Worm (Caenorhabditis elegans) whole organism, young adult: ENCODE results near the gene cyn-10.
A peak's percentile ranks its signal among the peaks of the same experiment; 100 is the strongest.

Experiments used
- B0019.2 ChIP-seq: fragments of 200-800 bp; sonication (Bioruptor generic); conservative IDR thresholded peaks from 2 replicates; pipeline ENCODE4 v1.3.6; 2022; ENCODE audit warnings: missing genetic modification reagents, missing genetic modification characterization, missing compliant biosample characterization
- C17E4.6 ChIP-seq: fragments of 200-800 bp; sonication (Bioruptor generic); IDR thresholded peaks from 2 replicates; pipeline ENCODE4 v1.3.6; 2022; ENCODE audit warnings: missing genetic modification reagents, missing genetic modification characterization, missing compliant biosample characterization
- F33H1.4 ChIP-seq: fragments of 200-800 bp; sonication (Bioruptor generic); IDR thresholded peaks from 2 replicates; pipeline ENCODE4 v1.3.6; 2022; ENCODE audit warnings: missing genetic modification reagents, missing genetic modification characterization, missing compliant biosample characterization
- F37B4.10 ChIP-seq: fragments of 200-800 bp; sonication (Bioruptor generic); IDR thresholded peaks from 2 replicates; pipeline ENCODE4 v1.3.6; 2022; ENCODE audit warnings: missing genetic modification characterization, missing compliant biosample characterization
- F39B2.1 ChIP-seq: fragments of 200-800 bp; sonication (Bioruptor generic); IDR thresholded peaks from 2 replicates; pipeline ENCODE4 v1.3.6; 2022; ENCODE audit warnings: missing genetic modification reagents, missing genetic modification characterization, missing compliant biosample characterization
- F49E8.2 ChIP-seq: sonication (generic microtip); optimal IDR thresholded peaks from 3 replicates; lab custom pipeline; 2017; ENCODE audit warnings: missing genetic modification characterization, mild to moderate bottlenecking, missing compliant biosample characterization, antibody characterized with exemption, moderate library complexity; ENCODE audit not compliant: insufficient read depth
- Y53G8AR.9 ChIP-seq: fragments of 200-800 bp; sonication (Bioruptor generic); conservative IDR thresholded peaks from 2 replicates; pipeline ENCODE4 v1.3.6; 2022; ENCODE audit warnings: missing genetic modification reagents, missing genetic modification characterization, missing compliant biosample characterization
- Y67H2A.10 ChIP-seq: fragments of 200-800 bp; sonication (Bioruptor generic); conservative IDR thresholded peaks from 2 replicates; pipeline ENCODE4 v1.3.6; 2022; ENCODE audit warnings: missing genetic modification reagents, missing genetic modification characterization, missing compliant biosample characterization
- attf-5 ChIP-seq: fragments of 200-800 bp; sonication (Bioruptor generic); optimal IDR thresholded peaks from 2 replicates; lab custom pipeline; 2018; ENCODE audit warnings: mild to moderate bottlenecking, missing genetic modification characterization, missing compliant biosample characterization
- cebp-2 ChIP-seq: fragments of 200-800 bp; sonication (Bioruptor generic); IDR thresholded peaks from 2 replicates; pipeline ENCODE4 v1.3.6; 2022; ENCODE audit warnings: missing genetic modification characterization, missing compliant biosample characterization
- ceh-100 ChIP-seq: fragments of 200-800 bp; sonication (Bioruptor generic); IDR thresholded peaks from 2 replicates; pipeline ENCODE4 v1.3.6; 2022; ENCODE audit warnings: missing genetic modification reagents, missing genetic modification characterization, missing compliant biosample characterization
- ceh-79 ChIP-seq: sonication (generic microtip); optimal IDR thresholded peaks from 2 replicates; lab custom pipeline; 2017; ENCODE audit warnings: mild to moderate bottlenecking, missing genetic modification characterization, missing compliant biosample characterization
- die-1 ChIP-seq: sonication (generic microtip); optimal IDR thresholded peaks from 2 replicates; lab custom pipeline; 2016; ENCODE audit warnings: missing genotype, mild to moderate bottlenecking, missing genetic modification characterization, missing compliant biosample characterization
- dpff-1 ChIP-seq: sonication (generic microtip); optimal IDR thresholded peaks from 2 replicates; lab custom pipeline; 2017; ENCODE audit warnings: mild to moderate bottlenecking, missing genetic modification characterization, missing compliant biosample characterization
- dpl-1 ChIP-seq: fragments of 150-350 bp; optimal IDR thresholded peaks from 2 replicates; lab custom pipeline; 2014; ENCODE audit warnings: missing biosample characterization, missing genetic modification reagents, missing genetic modification characterization
- egrh-3 ChIP-seq: fragments of 200-800 bp; sonication (Bioruptor generic); IDR thresholded peaks from 2 replicates; pipeline ENCODE4 v1.3.6; 2022; ENCODE audit warnings: missing genetic modification reagents, missing genetic modification characterization, missing compliant biosample characterization
- him-1 ChIP-seq: sonication (generic microtip); optimal IDR thresholded peaks from 2 replicates; lab custom pipeline; 2016; ENCODE audit warnings: missing genotype, missing genetic modification reagents, missing genetic modification characterization, missing compliant biosample characterization
- hsf-1 ChIP-seq: fragments of 200-800 bp; sonication (Bioruptor generic); IDR thresholded peaks from 2 replicates; pipeline ENCODE4 v1.3.6; 2022; ENCODE audit warnings: missing genetic modification reagents, missing genetic modification characterization, missing compliant biosample characterization
- lag-1 ChIP-seq: fragments of 200-800 bp; sonication (Bioruptor generic); IDR thresholded peaks from 2 replicates; pipeline ENCODE4 v1.3.6; 2022; ENCODE audit warnings: missing genetic modification reagents, missing genetic modification characterization, missing compliant biosample characterization
- lin-35 ChIP-seq, 3 experiments: fragments of 150-350 bp in 2 of 3; sonication (generic microtip) in 1 of 3; optimal IDR thresholded peaks; 2 replicates each; lab custom pipeline; 2014 to 2018; ENCODE audit warnings: missing biosample characterization in 3 of 3, missing genetic modification characterization in 3 of 3, missing genetic modification reagents in 3 of 3
- lin-40 ChIP-seq: sonication (generic microtip); optimal IDR thresholded peaks from 2 replicates; lab custom pipeline; 2016; ENCODE audit warnings: missing genetic modification characterization, mild to moderate bottlenecking, missing compliant biosample characterization, missing genotype, missing genetic modification reagents
- lin-54 ChIP-seq: fragments of 200-800 bp; sonication (Bioruptor generic); optimal IDR thresholded peaks from 2 replicates; lab custom pipeline; 2018; ENCODE audit warnings: mild to moderate bottlenecking, missing genetic modification characterization, missing compliant biosample characterization
- lir-1 ChIP-seq: fragments of 200-800 bp; sonication (Bioruptor generic); conservative IDR thresholded peaks from 2 replicates; pipeline ENCODE4 v1.3.6; 2022; ENCODE audit warnings: missing genetic modification reagents, missing genetic modification characterization, missing compliant biosample characterization
- lsl-1 ChIP-seq: fragments of 200-800 bp; sonication (Bioruptor generic); optimal IDR thresholded peaks from 2 replicates; lab custom pipeline; 2018; ENCODE audit warnings: mild to moderate bottlenecking, missing genetic modification characterization, moderate library complexity, missing compliant biosample characterization
- madf-3 ChIP-seq: fragments of 200-800 bp; sonication (Bioruptor generic); IDR thresholded peaks from 2 replicates; pipeline ENCODE4 v1.3.6; 2022; ENCODE audit warnings: missing genetic modification reagents, missing genetic modification characterization, missing compliant biosample characterization
- madf-6 ChIP-seq: fragments of 200-800 bp; sonication (Bioruptor generic); IDR thresholded peaks from 2 replicates; pipeline ENCODE4 v1.3.6; 2022; ENCODE audit warnings: missing genetic modification reagents, missing genetic modification characterization, missing compliant biosample characterization
- nfya-1 ChIP-seq: sonication (generic microtip); optimal IDR thresholded peaks from 2 replicates; lab custom pipeline; 2017; ENCODE audit warnings: antibody characterized with exemption, missing compliant biosample characterization, missing genetic modification characterization, borderline replicate concordance; ENCODE audit not compliant: insufficient read depth
- nfyb-1 ChIP-seq: fragments of 200-800 bp; sonication (Bioruptor generic); IDR thresholded peaks from 2 replicates; pipeline ENCODE4 v1.3.6; 2022; ENCODE audit warnings: missing genetic modification reagents, missing genetic modification characterization, missing compliant biosample characterization
- nhr-120 ChIP-seq: fragments of 200-800 bp; sonication (Bioruptor generic); IDR thresholded peaks from 2 replicates; pipeline ENCODE4 v1.3.6; 2022; ENCODE audit warnings: missing genetic modification characterization, missing compliant biosample characterization
- nhr-179 ChIP-seq: sonication (generic microtip); optimal IDR thresholded peaks from 2 replicates; lab custom pipeline; 2016; ENCODE audit warnings: mild to moderate bottlenecking, missing genetic modification characterization, missing compliant biosample characterization
- pbrm-1 ChIP-seq: fragments of 200-800 bp; sonication (Bioruptor generic); IDR thresholded peaks from 2 replicates; pipeline ENCODE4 v1.3.6; 2022; ENCODE audit warnings: missing genetic modification reagents, missing genetic modification characterization, missing compliant biosample characterization
- pha-4 ChIP-seq: fragments of 150-350 bp; sonication (generic microtip); optimal IDR thresholded peaks from 2 replicates; lab custom pipeline; 2014; ENCODE audit warnings: missing biosample characterization, missing genetic modification reagents, missing genetic modification characterization
- rcor-1 ChIP-seq: fragments of 200-800 bp; sonication (Bioruptor generic); IDR thresholded peaks from 2 replicates; pipeline ENCODE4 v1.3.6; 2022; ENCODE audit warnings: missing genetic modification reagents, missing genetic modification characterization, missing compliant biosample characterization
- rec-8 ChIP-seq, 2 experiments: sonication (generic microtip); optimal IDR thresholded peaks; 2 replicates each; lab custom pipeline; 2016; ENCODE audit warnings: mild to moderate bottlenecking in 2 of 2, missing genetic modification characterization in 2 of 2, missing genetic modification reagents in 2 of 2, missing genotype in 2 of 2, missing biosample characterization in 1 of 2, missing compliant biosample characterization in 1 of 2, moderate library complexity in 1 of 2
- repo-1 ChIP-seq: sonication (generic microtip); optimal IDR thresholded peaks from 2 replicates; lab custom pipeline; 2017; ENCODE audit warnings: mild to moderate bottlenecking, missing genetic modification characterization, missing compliant biosample characterization
- rpc-1 ChIP-seq, 2 experiments: fragments of 150-350 bp in 1 of 2; sonication (generic microtip) in 1 of 2; optimal IDR thresholded peaks; 2 replicates each; lab custom pipeline; 2014 to 2018; ENCODE audit warnings: missing biosample characterization in 1 of 2, missing genetic modification characterization in 1 of 2, missing genetic modification reagents in 1 of 2, missing genotype in 1 of 2
- sdz-38 ChIP-seq: sonication (generic microtip); optimal IDR thresholded peaks from 2 replicates; lab custom pipeline; 2016; ENCODE audit warnings: missing genotype, missing genetic modification characterization, missing compliant biosample characterization
- snpc-1.1 ChIP-seq: sonication (generic microtip); optimal IDR thresholded peaks from 2 replicates; lab custom pipeline; 2017; ENCODE audit warnings: missing genetic modification characterization, mild to moderate bottlenecking, missing compliant biosample characterization, antibody characterized with exemption, moderate library complexity, missing genotype, missing genetic modification reagents; ENCODE audit not compliant: insufficient read depth
- snpc-3.4 ChIP-seq: sonication (generic microtip); optimal IDR thresholded peaks from 2 replicates; lab custom pipeline; 2017; ENCODE audit warnings: missing genetic modification characterization, mild to moderate bottlenecking, missing compliant biosample characterization, antibody characterized with exemption, moderate library complexity, missing genotype, missing genetic modification reagents
- snpc-4 ChIP-seq, 5 experiments: fragments of 150-350 bp in 1 of 5; sonication (generic microtip) in 4 of 5; optimal IDR thresholded peaks; 2 replicates each; lab custom pipeline; 2014 to 2018; ENCODE audit warnings: missing genetic modification characterization in 5 of 5, missing biosample characterization in 3 of 5, antibody characterized with exemption in 2 of 5, mild to moderate bottlenecking in 2 of 5, missing compliant biosample characterization in 2 of 5, missing genotype in 2 of 5, moderate library complexity in 2 of 5, missing genetic modification reagents in 1 of 5
- tlf-1 ChIP-seq: fragments of 200-800 bp; sonication (Bioruptor generic); optimal IDR thresholded peaks from 2 replicates; lab custom pipeline; 2018; ENCODE audit warnings: mild to moderate bottlenecking, missing genetic modification characterization, missing compliant biosample characterization
- xnd-1 ChIP-seq: sonication (generic microtip); optimal IDR thresholded peaks from 2 replicates; lab custom pipeline; 2016; ENCODE audit warnings: missing genotype, missing genetic modification reagents, missing genetic modification characterization, missing compliant biosample characterization
- zim-3 ChIP-seq: sonication (generic microtip); optimal IDR thresholded peaks from 2 replicates; lab custom pipeline; 2017; ENCODE audit warnings: mild to moderate bottlenecking, missing genetic modification characterization, moderate library complexity, missing compliant biosample characterization
- ztf-18 ChIP-seq: sonication (generic microtip); optimal IDR thresholded peaks from 2 replicates; lab custom pipeline; 2016; ENCODE audit warnings: missing genotype, mild to moderate bottlenecking, missing genetic modification characterization, missing compliant biosample characterization
- ztf-26 ChIP-seq: sonication (generic microtip); optimal IDR thresholded peaks from 2 replicates; lab custom pipeline; 2017; ENCODE audit warnings: missing genetic modification characterization, missing compliant biosample characterization
- ztf-28 ChIP-seq: fragments of 200-800 bp; sonication (Bioruptor generic); IDR thresholded peaks from 2 replicates; pipeline ENCODE4 v1.3.6; 2022; ENCODE audit warnings: missing genetic modification reagents, missing genetic modification characterization, missing compliant biosample characterization
- ztf-6 ChIP-seq: fragments of 200-800 bp; sonication (Bioruptor generic); IDR thresholded peaks from 2 replicates; pipeline ENCODE4 v1.3.6; 2022; ENCODE audit warnings: missing genetic modification reagents, missing genetic modification characterization, missing compliant biosample characterization

cyn-10 gene

DNA sequence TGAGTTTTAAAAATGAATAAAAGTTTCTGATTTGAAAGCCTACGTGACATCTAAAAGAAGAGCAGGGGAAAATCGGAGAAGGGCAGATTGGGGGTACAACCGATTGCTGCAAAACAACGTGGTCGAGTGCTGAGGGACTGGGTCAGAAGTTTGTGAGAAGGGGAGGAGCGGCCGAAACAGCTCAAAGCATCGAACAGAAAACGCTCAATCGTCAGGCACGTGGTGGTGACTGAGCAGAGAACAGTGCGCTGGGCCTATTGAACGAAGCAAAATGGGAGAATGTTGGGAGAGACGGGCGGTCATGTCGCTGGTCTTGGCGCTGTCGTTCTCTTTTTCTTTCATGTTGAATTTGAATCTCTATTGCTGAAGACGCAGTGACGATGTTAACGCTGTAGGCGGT lies 22.0 kb downstream of the cyn-10 start (continued):
- no peak for TF ChIP-seq nhr-120 (GFP tag; lab: Robert Waterston, UW)
- no peak for TF ChIP-seq C17E4.6 (GFP tag; lab: Robert Waterston, UW)
- 0 out of 2 replicates have a peak, but pooled peaks have one; percentile 60 for TF ChIP-seq nfyb-1 (GFP tag; lab: Robert Waterston, UW)
- TF ChIP-seq lsl-1 = no peak
- no peak for TF ChIP-seq nfya-1 (tag; lab: Kevin White, UChicago)
- TF ChIP-seq lin-35 (GFP tag; optimal IDR thresholded peaks at IDR 0.05; lab: Kevin White, UChicago) = peak in 1 of 3 experiments; percentile 49
- TF ChIP-seq zim-3 = no peak
- no peak for TF ChIP-seq ztf-6 (GFP tag; lab: Robert Waterston, UW)
- no peak for TF ChIP-seq rpc-1 (optimal IDR thresholded peaks at IDR 0.05; lab: Kevin White, UChicago)
- no peak for TF ChIP-seq rpc-1 (tag; optimal IDR thresholded peaks at IDR 0.05; lab: Kevin White, UChicago)
- TF ChIP-seq snpc-3.4 = no peak
- no peak for TF ChIP-seq snpc-1.1
- TF ChIP-seq pbrm-1 (GFP tag; lab: Robert Waterston, UW) = no peak
- TF ChIP-seq ztf-26 = peak; percentile 49
- no peak for TF ChIP-seq dpl-1 (GFP tag; lab: Kevin White, UChicago)
- no peak for TF ChIP-seq xnd-1 (tag; lab: Kevin White, UChicago)
- no peak for TF ChIP-seq hsf-1 (GFP tag; lab: Robert Waterston, UW)
- TF ChIP-seq dpff-1 (tag; lab: Kevin White, UChicago) = no peak
- TF ChIP-seq ceh-79 (tag; lab: Kevin White, UChicago) = no peak
- no peak for TF ChIP-seq B0019.2 (GFP tag; lab: Robert Waterston, UW)
- TF ChIP-seq cebp-2 (GFP tag; lab: Robert Waterston, UW) = no peak
- 0 out of 2 replicates have a peak, but pooled peaks have one; percentile 39 for TF ChIP-seq madf-6 (GFP tag; lab: Robert Waterston, UW)
- peak; percentile 46 for TF ChIP-seq tlf-1 (GFP tag; lab: Kevin White, UChicago)
- TF ChIP-seq lag-1 (GFP tag; lab: Robert Waterston, UW) = no peak
- no peak for TF ChIP-seq lir-1
- TF ChIP-seq egrh-3 = peak; percentile 60
- TF ChIP-seq rec-8 (tag; optimal IDR thresholded peaks at IDR 0.05; lab: Kevin White, UChicago) = no peak
- peak; percentile 35 for TF ChIP-seq lin-54 (GFP tag; lab: Kevin White, UChicago)
- no peak for TF ChIP-seq F39B2.1 (GFP tag; lab: Robert Waterston, UW)
- TF ChIP-seq nhr-179 = no peak
- TF ChIP-seq F49E8.2 (tag; lab: Kevin White, UChicago) = no peak
- no peak for TF ChIP-seq ceh-100 (GFP tag; lab: Robert Waterston, UW)
- no peak for TF ChIP-seq lin-40
- peak; percentile 5 for TF ChIP-seq repo-1 (tag; lab: Kevin White, UChicago)
- TF ChIP-seq F33H1.4 (GFP tag; lab: Robert Waterston, UW) = no peak
- peak; percentile 63; the same call in 1 of the 2 replicates for TF ChIP-seq Y53G8AR.9 (GFP tag; lab: Robert Waterston, UW)
- no peak for TF ChIP-seq die-1 (tag; lab: Kevin White, UChicago)
- TF ChIP-seq snpc-4 (GFP tag; optimal IDR thresholded peaks at IDR 0.05; lab: Kevin White, UChicago) = no peak
- TF ChIP-seq snpc-4 (tag; optimal IDR thresholded peaks at IDR 0.05; lab: Kevin White, UChicago) = peak in 2 of 4 experiments; percentile 9 to 25
- no peak for TF ChIP-seq pha-4 (tag; lab: Kevin White, UChicago)
- peak; percentile 55 for TF ChIP-seq attf-5 (GFP tag; lab: Kevin White, UChicago)
- TF ChIP-seq F37B4.10 (GFP tag; lab: Robert Waterston, UW) = 0 out of 2 replicates have a peak, but pooled peaks have one; percentile 78
- peak; percentile 9 for TF ChIP-seq ztf-18 (tag; lab: Kevin White, UChicago)
- no peak for TF ChIP-seq ztf-28 (GFP tag; lab: Robert Waterston, UW)
- no peak for TF ChIP-seq sdz-38 (tag; lab: Kevin White, UChicago)
- TF ChIP-seq rcor-1 = 0 out of 2 replicates have a peak, but pooled peaks have one; percentile 6
- TF ChIP-seq Y67H2A.10 = no peak
- no peak for TF ChIP-seq madf-3 (GFP tag; lab: Robert Waterston, UW)
- TF ChIP-seq him-1 (tag; lab: Kevin White, UChicago) = no peak
